In the genomic region with DNA sequence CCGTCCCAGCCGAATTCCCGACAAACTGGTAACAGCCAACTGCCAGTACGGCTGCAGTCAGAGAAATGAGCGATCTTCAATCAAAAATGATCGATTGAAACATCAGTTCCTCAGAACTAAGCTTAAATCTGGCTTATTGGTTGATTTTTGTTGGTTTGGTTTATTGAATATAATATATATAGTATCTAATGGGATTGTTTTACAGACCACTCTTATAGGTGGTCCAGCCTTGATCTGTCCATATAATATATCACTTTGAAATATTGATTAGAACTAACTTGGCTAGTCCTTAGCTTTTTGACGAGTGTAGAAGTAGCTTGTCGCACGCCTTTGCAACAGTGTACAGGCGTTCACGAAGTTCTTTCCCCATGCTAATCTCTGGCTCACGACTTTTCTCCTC, we compare ENCODE assay signal across 1 fruit fly cellular context.
TF ChIP-seq lines count a peak whose summit lies in the region.

No protein-coding gene starts in this region.

TF ChIP-seq in whole organism, prepupa, 60 proteins besides CTCF, POLR2A, EP300 and RAD21 (continued from another document):
- TF ChIP-seq Blimp-1 (GFP tag; optimal IDR thresholded peaks at IDR 0.05; lab: Kevin White, UChicago): no peak
- TF ChIP-seq acj6 (GFP tag; optimal IDR thresholded peaks at IDR 0.05; lab: Kevin White, UChicago): peak; percentile 19
- TF ChIP-seq ss (GFP tag; optimal IDR thresholded peaks at IDR 0.05; lab: Kevin White, UChicago): peak; percentile 4 to 31
- no peak for TF ChIP-seq Eip93F (GFP tag; optimal IDR thresholded peaks at IDR 0.05; lab: Kevin White, UChicago)
- no peak for TF ChIP-seq Lpt (GFP tag; optimal IDR thresholded peaks at IDR 0.05; lab: Kevin White, UChicago)
- TF ChIP-seq Hr38 (GFP tag; optimal IDR thresholded peaks at IDR 0.05; lab: Kevin White, UChicago): no peak
- peak; percentile 30 for TF ChIP-seq CG10669 (GFP tag; optimal IDR thresholded peaks at IDR 0.05; lab: Kevin White, UChicago)
- peak; percentile 28 for TF ChIP-seq CG10631 (GFP tag; optimal IDR thresholded peaks at IDR 0.05; lab: Kevin White, UChicago)
- TF ChIP-seq CG15336 (GFP tag; IDR thresholded peaks at IDR 0.05; lab: Robert Waterston, UW): 0 out of 2 replicates have a peak, but pooled peaks have one; percentile 12
- no peak for TF ChIP-seq CG11294 (GFP tag; IDR thresholded peaks at IDR 0.05; lab: Robert Waterston, UW)
- TF ChIP-seq CG6792 (GFP tag; optimal IDR thresholded peaks at IDR 0.05; lab: Kevin White, UChicago): no peak
- TF ChIP-seq Eip75B (GFP tag; optimal IDR thresholded peaks at IDR 0.05; lab: Kevin White, UChicago): no peak
- no peak for TF ChIP-seq salr (GFP tag; optimal IDR thresholded peaks at IDR 0.05; lab: Kevin White, UChicago)
- no peak for TF ChIP-seq CG8319 (GFP tag; optimal IDR thresholded peaks at IDR 0.05; lab: Kevin White, UChicago)
- TF ChIP-seq cyc (GFP tag; optimal IDR thresholded peaks at IDR 0.05; lab: Kevin White, UChicago): no peak
- peak; percentile 48 for TF ChIP-seq CG32006 (GFP tag; optimal IDR thresholded peaks at IDR 0.05; lab: Kevin White, UChicago)
- peak; percentile 61 for TF ChIP-seq dsx (GFP tag; optimal IDR thresholded peaks at IDR 0.05; lab: Kevin White, UChicago; ENCODE audit: poor library complexity, severe bottlenecking)
- no peak for TF ChIP-seq net (GFP tag; optimal IDR thresholded peaks at IDR 0.05; lab: Kevin White, UChicago)
- TF ChIP-seq CG1621 (tag; optimal IDR thresholded peaks at IDR 0.05; lab: Kevin White, UChicago): no peak
- TF ChIP-seq CG16779 (tag; optimal IDR thresholded peaks at IDR 0.05; lab: Kevin White, UChicago): no peak
- TF ChIP-seq CG9139 (GFP tag; optimal IDR thresholded peaks at IDR 0.05; lab: Kevin White, UChicago): no peak
- no peak for TF ChIP-seq Sox14 (GFP tag; optimal IDR thresholded peaks at IDR 0.05; lab: Kevin White, UChicago)
- peak; percentile 44 for TF ChIP-seq CG6808 (GFP tag; optimal IDR thresholded peaks at IDR 0.05; lab: Kevin White, UChicago)
- no peak for TF ChIP-seq dac (GFP tag; optimal IDR thresholded peaks at IDR 0.05; lab: Kevin White, UChicago)
- no peak for TF ChIP-seq CG11762 (GFP tag; optimal IDR thresholded peaks at IDR 0.05; lab: Kevin White, UChicago; ENCODE audit: insufficient read depth)
- TF ChIP-seq Gug (GFP tag; IDR thresholded peaks at IDR 0.05; lab: Robert Waterston, UW): no peak
- no peak for TF ChIP-seq esn (GFP tag; optimal IDR thresholded peaks at IDR 0.05; lab: Kevin White, UChicago)
- no peak for TF ChIP-seq CG6854 (GFP tag; optimal IDR thresholded peaks at IDR 0.05; lab: Kevin White, UChicago)
- TF ChIP-seq spab (GFP tag; optimal IDR thresholded peaks at IDR 0.05; lab: Kevin White, UChicago): no peak
